Fruit fly (Drosophila melanogaster) Kc167 (cell line): ENCODE measurements around the gene CG17625.

Experiments
- Myc ChIP-seq: fragments of >200 bp; optimal IDR thresholded peaks from 2 replicates; lab custom pipeline; 2017; ENCODE audit warnings: missing external identifiers
- Sin3A ChIP-seq: fragments of >200 bp; optimal IDR thresholded peaks from 2 replicates; lab custom pipeline; 2018; ENCODE audit warnings: missing external identifiers
- h ChIP-seq: fragments of >200 bp; optimal IDR thresholded peaks from 3 replicates; lab custom pipeline; 2018; ENCODE audit warnings: missing external identifiers
- insv ChIP-seq: fragments of >200 bp; optimal IDR thresholded peaks from 3 replicates; lab custom pipeline; 2018; ENCODE audit warnings: missing external identifiers
- psq ChIP-seq: fragments of >200 bp; optimal IDR thresholded peaks from 2 replicates; lab custom pipeline; 2017; ENCODE audit warnings: missing external identifiers
- ttk ChIP-seq: sonication (Bioruptor generic); optimal IDR thresholded peaks from 2 replicates; lab custom pipeline; 2017; ENCODE audit warnings: missing external identifiers

The CG17625 gene

DNA sequence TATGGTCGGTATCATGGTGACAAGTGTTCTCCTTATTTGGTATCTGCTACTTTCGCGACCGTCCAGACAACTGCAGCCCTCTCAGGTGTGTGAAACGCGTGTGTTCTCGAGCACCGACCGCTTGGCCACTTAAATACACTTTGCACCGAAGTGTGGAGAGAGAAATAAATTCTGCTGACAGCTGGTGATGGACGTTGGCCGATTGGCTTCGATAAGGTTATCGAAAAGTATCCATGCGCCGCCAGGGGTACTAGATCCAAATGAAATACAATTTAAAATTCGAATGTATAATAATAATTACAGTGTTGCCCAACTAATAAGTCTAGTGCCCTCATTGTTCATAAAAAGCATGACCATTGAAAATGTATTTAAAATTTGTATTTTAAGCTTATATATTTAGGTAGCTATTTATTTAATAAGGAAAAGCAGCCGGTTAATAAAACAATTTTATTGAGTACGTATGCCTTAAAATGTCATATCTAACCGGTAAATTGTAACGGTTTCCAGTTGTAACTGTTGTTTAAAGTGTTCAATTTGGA, at the start of gene CG17625, which contains the start of gene Gclm:
TSS of gene CG17625 (plus strand) at position 514 of the 539 bp plus-strand sequence.
TSS of gene Gclm (minus strand) at position 175 of the 539 bp plus-strand sequence.
- no peak for TF ChIP-seq insv (lab: Kevin White, UChicago)
- no peak for TF ChIP-seq ttk (lab: Kevin White, UChicago)
- TF ChIP-seq psq (lab: Kevin White, UChicago), result no peak
- no peak for TF ChIP-seq h (lab: Kevin White, UChicago)
- TF ChIP-seq Myc (lab: Kevin White, UChicago), result no peak
- no peak for TF ChIP-seq Sin3A

DNA sequence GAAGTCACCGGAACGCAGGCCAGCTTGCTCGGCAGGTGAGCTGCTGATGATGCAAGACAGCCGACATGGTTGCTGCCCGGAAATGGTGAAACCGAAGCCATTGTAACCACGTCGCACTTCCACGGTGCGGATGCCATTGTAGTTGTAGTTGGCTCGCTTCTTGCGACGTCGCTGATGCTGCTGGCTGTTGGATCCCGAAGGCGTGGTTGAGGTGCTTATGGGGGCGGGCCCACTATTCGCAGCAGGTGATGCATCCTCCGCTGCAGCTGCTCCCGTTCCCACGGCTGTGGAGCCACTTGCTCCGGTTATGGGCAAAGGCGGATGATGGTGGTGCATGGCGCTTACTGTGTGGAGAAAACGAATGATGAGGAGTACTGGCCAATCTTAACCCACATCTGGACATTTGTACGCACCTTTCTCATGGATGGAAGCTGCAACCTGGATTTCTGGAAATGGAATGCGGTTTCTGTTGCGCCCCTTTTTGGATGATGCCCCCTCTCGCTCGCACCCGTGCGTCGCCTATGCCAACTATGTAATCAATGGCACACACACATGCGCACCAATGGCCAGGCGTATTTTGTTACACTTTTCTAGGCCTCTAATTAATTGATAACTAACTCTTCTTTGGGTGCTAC, 47.9 kb upstream of the CG17625 start:
- TF ChIP-seq Sin3A (no peak), ttk (lab: Kevin White, UChicago) (no peak), h (lab: Kevin White, UChicago) (no peak), psq (lab: Kevin White, UChicago) (no peak), Myc (lab: Kevin White, UChicago) (no peak), insv (lab: Kevin White, UChicago) (no peak)

DNA sequence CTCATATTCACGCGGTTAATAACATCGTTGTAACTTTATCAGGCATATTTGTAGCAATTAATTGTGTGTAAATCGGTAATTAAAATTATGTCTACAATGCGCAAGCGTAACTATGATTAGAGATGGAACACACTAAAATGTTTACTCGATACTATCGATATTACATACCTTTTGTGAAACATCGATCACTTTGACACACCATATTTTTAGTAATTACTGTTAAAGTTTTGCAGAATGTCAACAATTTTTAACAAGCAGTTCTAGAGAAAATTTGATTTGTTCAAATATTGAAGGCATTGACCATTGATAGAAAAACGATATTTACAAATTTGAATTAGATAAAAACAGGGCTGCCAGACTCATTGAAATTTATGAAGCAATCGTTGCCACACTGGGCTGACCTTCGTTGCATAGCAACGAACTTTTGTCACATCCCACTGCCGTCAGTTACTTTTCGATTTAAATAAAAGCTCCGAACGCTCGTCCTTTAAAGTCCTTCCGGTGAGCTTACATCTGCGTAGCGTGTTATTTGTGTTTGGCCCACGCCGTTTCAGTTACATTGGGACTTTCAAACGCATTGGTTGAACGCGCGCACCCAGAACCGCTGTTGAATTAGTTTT, 47.3 kb upstream of the CG17625 start, which contains the start of the genes loco and wake:
TSS of gene loco (minus strand) at position 149 of the 620 bp plus-strand sequence.
TSS of gene wake (plus strand) at position 570 of the 620 bp plus-strand sequence.
- TF ChIP-seq insv (lab: Kevin White, UChicago) (no peak), psq (lab: Kevin White, UChicago) (no peak), Myc (lab: Kevin White, UChicago) (no peak), Sin3A (no peak), ttk (lab: Kevin White, UChicago) (no peak), h (lab: Kevin White, UChicago) (no peak)

DNA sequence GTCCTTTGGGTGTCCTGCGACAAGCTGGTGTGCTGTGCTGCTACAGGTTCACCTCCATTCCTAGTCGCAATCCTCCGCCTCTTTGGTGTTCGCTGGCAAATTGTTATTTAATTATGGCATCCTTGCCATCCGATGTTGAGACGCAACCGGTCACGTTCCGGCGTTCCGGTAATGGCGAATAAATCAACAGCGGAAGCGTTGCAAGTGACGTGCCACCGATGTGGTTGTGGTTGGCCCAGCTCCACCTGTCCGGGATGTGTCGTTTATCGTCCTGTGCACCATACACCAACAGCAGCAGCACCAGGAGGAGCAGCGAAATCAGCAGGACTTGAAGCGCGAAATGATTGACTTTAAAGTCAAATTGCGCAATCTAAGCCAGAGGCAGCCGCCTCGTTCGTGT, 36.8 kb upstream of the CG17625 start:
- TF ChIP-seq h (lab: Kevin White, UChicago), result no peak
- TF ChIP-seq Sin3A, result no peak
- no peak for TF ChIP-seq ttk (lab: Kevin White, UChicago)
- TF ChIP-seq psq (lab: Kevin White, UChicago), result no peak
- no peak for TF ChIP-seq Myc (lab: Kevin White, UChicago)
- TF ChIP-seq insv (lab: Kevin White, UChicago), result no peak

DNA sequence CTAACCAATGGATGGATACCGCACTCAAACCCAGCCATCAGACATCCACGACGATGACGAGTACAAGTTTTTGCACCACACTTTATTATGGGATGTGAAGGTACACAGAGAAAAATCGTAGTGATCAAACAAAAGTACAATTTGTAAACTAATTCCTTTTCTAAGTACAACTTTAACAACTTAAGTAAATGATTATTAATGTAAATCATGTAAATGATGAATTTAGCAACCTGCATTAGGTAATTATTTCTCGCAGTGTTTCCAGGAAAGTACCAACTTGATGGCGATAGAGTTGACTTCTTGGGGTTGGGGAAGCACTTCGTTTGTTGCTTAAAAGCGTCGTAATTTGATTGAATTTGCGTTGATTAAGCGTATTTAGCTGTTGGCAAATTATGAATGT, 23.5 kb upstream of the CG17625 start:
- no peak for TF ChIP-seq psq (lab: Kevin White, UChicago)
- no peak for TF ChIP-seq Myc (lab: Kevin White, UChicago)
- no peak for TF ChIP-seq h (lab: Kevin White, UChicago)
- TF ChIP-seq insv (lab: Kevin White, UChicago), result no peak
- no peak for TF ChIP-seq ttk (lab: Kevin White, UChicago)
- no peak for TF ChIP-seq Sin3A

DNA sequence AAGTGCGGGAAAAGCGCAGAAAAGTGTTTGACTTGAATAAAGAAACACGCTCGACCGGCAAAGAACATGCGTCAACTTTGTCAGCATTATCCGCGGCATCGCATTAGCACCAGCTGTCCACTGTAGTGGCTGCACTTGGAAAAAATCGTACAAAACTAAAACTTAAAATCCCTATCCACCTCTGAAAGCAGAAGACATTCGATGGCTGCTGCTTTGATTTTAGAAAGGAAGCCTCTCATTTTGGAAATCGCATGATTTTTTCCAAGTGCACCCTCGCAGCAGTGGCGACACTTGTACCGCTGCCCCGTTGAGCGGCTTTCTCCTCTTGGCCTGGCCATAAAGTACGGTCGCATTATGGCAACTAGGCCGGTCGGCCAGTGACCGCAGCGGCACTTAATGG, 22.4 kb upstream of the CG17625 start:
- TF ChIP-seq psq (lab: Kevin White, UChicago) (no peak), Myc (lab: Kevin White, UChicago) (no peak), ttk (lab: Kevin White, UChicago) (no peak), h (lab: Kevin White, UChicago) (no peak), insv (lab: Kevin White, UChicago) (no peak), Sin3A (no peak)

DNA sequence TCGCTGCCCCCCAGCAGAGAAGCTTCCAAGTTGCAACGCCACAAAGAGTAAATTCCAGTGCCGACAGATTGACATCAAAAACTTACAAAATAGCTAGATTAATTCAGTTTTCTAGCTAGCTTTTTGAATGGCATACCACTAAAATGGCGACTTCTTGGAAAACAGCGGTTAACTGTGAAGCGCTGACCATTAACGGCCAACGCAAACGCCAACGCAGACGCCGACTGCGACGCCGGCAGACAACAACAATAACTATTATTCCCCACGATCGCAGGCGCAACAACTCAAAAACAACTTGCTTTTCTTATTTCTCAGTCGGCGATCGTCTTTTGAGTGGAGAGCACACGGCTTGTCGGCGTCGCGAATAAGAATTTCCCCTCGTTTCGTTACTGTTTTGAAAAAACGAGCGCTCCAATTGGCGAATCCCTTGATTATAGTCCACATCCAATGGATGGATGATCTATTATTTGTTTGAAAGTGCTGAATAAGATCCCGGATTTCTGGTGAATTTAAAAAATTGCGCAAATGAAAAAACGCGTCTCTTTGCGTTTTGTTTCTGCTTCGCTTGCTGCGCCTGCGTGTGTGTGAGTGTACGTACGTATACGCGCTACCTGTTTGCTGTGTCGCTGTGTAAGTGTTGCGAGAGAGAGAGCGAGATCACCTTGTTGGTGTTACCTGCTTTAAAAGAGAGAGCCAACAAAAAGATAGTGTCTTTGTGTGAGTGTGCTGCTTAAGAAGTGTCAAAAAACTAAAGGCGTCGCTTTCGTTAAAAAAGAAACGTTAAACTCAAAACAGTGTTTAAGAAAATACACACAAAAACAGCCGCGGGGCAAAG, 20.0 kb upstream of the CG17625 start:
- TF ChIP-seq psq (lab: Kevin White, UChicago) (no peak), Myc (lab: Kevin White, UChicago) (no peak), Sin3A (no peak), ttk (lab: Kevin White, UChicago) (no peak), h (lab: Kevin White, UChicago) (no peak), insv (lab: Kevin White, UChicago) (no peak)

DNA sequence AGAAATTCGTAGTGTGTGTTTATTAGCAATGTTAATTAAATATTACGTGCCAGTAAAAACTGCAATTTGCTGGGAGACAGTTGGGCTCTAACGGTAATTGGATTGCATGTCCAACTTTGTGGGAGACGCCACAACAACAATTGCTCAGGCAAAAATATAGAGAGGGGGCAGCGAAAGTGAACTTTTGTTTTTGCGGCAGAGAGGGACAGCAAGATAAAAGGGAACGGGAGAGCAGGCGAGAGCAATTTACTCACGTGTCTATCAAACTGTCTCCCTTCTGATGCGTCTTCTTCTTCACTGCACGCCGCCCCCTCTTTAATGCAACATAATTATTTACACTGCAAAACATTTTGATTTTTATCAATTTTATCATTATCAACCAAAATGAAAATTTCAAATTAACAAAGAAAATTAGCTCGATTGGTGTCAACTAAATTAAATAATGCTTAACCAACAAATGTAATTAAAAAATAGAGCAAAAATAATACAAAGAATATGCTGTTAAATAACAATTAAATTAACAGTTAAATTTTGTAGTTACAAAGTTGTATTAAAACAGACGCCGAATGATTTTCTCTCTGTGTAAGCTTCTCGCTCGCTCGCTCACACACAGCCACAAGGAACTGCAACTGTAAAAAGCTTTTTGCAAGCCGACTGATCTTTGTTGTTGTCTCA, 19.2 kb upstream of the CG17625 start:
- TF ChIP-seq h (lab: Kevin White, UChicago), result no peak

DNA sequence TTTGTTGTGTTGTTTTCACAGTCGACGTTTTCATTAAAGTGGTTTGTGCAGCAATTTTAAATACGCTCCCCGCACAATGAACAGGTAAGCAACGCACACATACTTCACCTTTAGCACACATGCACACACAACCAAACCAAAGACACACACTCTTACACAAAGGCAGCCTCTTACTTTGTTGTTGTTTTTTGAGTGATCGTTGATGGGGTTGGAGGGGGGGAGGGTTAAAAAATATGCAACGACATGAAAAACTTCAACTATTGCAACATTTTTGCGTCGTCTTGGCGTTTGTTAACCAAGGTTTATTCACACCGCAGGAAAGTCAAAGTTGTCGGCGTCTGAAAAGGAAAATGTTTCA, 18.7 kb upstream of the CG17625 start:
- TF ChIP-seq ttk (lab: Kevin White, UChicago) (no peak), insv (lab: Kevin White, UChicago) (no peak), psq (lab: Kevin White, UChicago) (no peak), Myc (lab: Kevin White, UChicago) (no peak), h (lab: Kevin White, UChicago) (no peak), Sin3A (no peak)

DNA sequence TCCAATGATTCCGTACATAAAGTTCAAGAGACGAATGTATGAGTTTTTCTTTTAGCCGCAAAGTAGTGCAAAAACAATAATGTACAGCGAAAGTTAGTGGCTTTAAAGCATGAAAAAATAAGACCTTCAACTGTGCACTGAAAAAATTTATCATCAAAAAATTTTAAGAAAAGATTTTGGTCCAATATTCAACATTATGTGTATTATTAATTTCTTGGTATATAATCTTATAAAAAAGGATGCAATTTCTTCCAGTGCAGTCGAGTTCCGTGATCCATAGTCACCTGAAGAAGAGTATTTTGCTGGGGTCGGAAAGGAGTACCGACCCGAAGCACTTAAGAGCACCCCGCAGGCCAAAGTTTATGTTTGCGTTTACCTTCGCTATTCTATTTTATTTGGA, 18.0 kb upstream of the CG17625 start:
- no peak for TF ChIP-seq Myc (lab: Kevin White, UChicago)
- no peak for TF ChIP-seq psq (lab: Kevin White, UChicago)
- no peak for TF ChIP-seq Sin3A
- TF ChIP-seq insv (lab: Kevin White, UChicago), result no peak
- no peak for TF ChIP-seq h (lab: Kevin White, UChicago)
- TF ChIP-seq ttk (lab: Kevin White, UChicago), result no peak

DNA sequence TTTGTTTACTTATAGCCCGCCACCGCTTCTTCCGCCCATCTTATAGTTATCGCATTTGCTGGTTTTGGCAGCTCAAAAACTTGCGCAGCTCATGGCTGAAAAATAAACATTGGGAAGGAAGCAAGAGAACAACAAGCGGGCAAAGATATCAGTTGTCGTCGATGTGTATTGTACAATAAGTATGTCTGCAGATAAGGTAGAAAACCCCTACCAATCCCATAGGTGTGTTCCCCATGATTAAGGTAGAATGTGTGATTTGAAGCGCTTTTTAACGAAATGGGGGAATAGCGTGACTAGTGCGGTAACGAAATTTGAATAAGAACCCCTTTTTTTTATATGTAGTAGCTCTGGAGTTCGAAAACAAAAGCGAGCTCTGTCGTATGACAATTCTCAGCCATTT, 17.5 kb upstream of the CG17625 start:
- TF ChIP-seq Sin3A (no peak), ttk (lab: Kevin White, UChicago) (no peak), insv (lab: Kevin White, UChicago) (no peak)
